Fruit fly (Drosophila melanogaster): Measurements from ENCODE around the gene Usp8.

DNA sequence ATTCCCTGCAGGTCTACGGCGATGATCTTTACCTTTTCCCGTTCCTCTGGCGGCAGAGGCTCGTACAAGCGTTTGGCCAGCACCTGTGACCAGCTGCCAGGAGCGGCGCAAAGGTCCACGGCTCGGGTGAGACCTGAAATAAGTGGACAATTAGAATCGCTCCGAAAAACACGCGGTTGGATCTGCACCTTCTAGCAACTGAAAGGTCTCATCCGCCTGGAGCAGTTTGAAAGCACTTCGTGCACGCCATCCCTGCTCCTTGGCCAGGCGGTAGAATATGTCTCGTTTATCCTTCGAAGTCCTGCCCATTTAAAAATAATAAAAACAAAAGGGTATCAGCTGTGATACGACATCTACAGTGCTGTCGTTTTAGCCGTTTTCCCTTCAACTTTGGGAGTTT is 545 bp upstream of the Usp8 start, which contains the start of gene Trm7-34:
- TF ChIP-seq tj (GFP tag; optimal IDR thresholded peaks at IDR 0.05) = no peak
- no peak for TF ChIP-seq CG12768 (GFP tag; optimal IDR thresholded peaks at IDR 0.05)
- TF ChIP-seq toe (GFP tag; optimal IDR thresholded peaks at IDR 0.05) = no peak
- TF ChIP-seq ovo (GFP tag; optimal IDR thresholded peaks at IDR 0.05) = no peak
- TF ChIP-seq Mnt (GFP tag; optimal IDR thresholded peaks at IDR 0.05) = no peak

Data from whole organism, adult.